Worm (Caenorhabditis elegans) whole organism, L1 larva: ENCODE data around the gene F55A4.13.

Source experiments
- C16A3.4 ChIP-seq: fragments of 150-350 bp; optimal IDR thresholded peaks from 2 replicates; lab custom pipeline; 2014; ENCODE audit warnings: missing biosample characterization, missing genetic modification characterization
- C34B4.2 ChIP-seq: sonication (generic microtip); optimal IDR thresholded peaks from 2 replicates; lab custom pipeline; 2017; ENCODE audit warnings: mild to moderate bottlenecking, missing genetic modification characterization, missing compliant biosample characterization
- aha-1 ChIP-seq: fragments of 150-350 bp; optimal IDR thresholded peaks from 2 replicates; lab custom pipeline; 2014; ENCODE audit warnings: missing biosample characterization, missing genetic modification characterization
- alr-1 ChIP-seq: fragments of 200-800 bp; sonication (Bioruptor generic); optimal IDR thresholded peaks from 2 replicates; lab custom pipeline; 2018; ENCODE audit warnings: borderline replicate concordance, mild to moderate bottlenecking, missing genetic modification characterization, missing compliant biosample characterization
- ceh-8 ChIP-seq: fragments of 200-800 bp; sonication (Bioruptor generic); optimal IDR thresholded peaks from 2 replicates; lab custom pipeline; 2018; ENCODE audit warnings: mild to moderate bottlenecking, missing genetic modification characterization, moderate library complexity, missing compliant biosample characterization
- ceh-82 ChIP-seq, 3 experiments: fragments of 150-350 bp in 1 of 3; sonication (generic microtip) in 2 of 3; optimal IDR thresholded peaks; 2 replicates each; lab custom pipeline; 2014 to 2017; ENCODE audit warnings: missing biosample characterization in 3 of 3, missing genetic modification characterization in 3 of 3
- ceh-88 ChIP-seq: fragments of 200-800 bp; sonication (Bioruptor generic); IDR thresholded peaks from 2 replicates; pipeline ENCODE4 v1.3.6; 2022; ENCODE audit warnings: missing genetic modification characterization, missing compliant biosample characterization
- ces-1 ChIP-seq: fragments of 150-350 bp; optimal IDR thresholded peaks from 2 replicates; lab custom pipeline; 2014; ENCODE audit warnings: missing biosample characterization, missing genetic modification reagents, missing genetic modification characterization
- dsc-1 ChIP-seq: sonication (generic microtip); optimal IDR thresholded peaks from 2 replicates; lab custom pipeline; 2016; ENCODE audit warnings: mild to moderate bottlenecking, missing genetic modification characterization, missing compliant biosample characterization
- efl-1 ChIP-seq, 4 experiments: fragments of 150-350 bp; optimal IDR thresholded peaks in 3 of 4; peaks in 1 of 4; 1 replicate in 1 of 4; 2 replicates in 3 of 4; lab custom pipeline; 2014; ENCODE audit warnings: missing biosample characterization in 2 of 4, missing genetic modification characterization in 2 of 4, missing genetic modification reagents in 2 of 4
- egl-13 ChIP-seq: sonication (generic microtip); optimal IDR thresholded peaks from 2 replicates; lab custom pipeline; 2016; ENCODE audit warnings: missing genotype, missing genetic modification reagents, missing genetic modification characterization, missing compliant biosample characterization
- ets-5 ChIP-seq: fragments of 200-800 bp; sonication (Bioruptor generic); IDR thresholded peaks from 2 replicates; pipeline ENCODE4 v1.3.6; 2022; ENCODE audit warnings: missing genetic modification characterization, missing compliant biosample characterization
- fkh-10 ChIP-seq: sonication (generic microtip); optimal IDR thresholded peaks from 2 replicates; lab custom pipeline; 2017; ENCODE audit warnings: missing biosample characterization, missing genetic modification reagents, missing genetic modification characterization
- fkh-8 ChIP-seq: sonication (generic microtip); optimal IDR thresholded peaks from 2 replicates; lab custom pipeline; 2016; ENCODE audit warnings: mild to moderate bottlenecking, missing genetic modification characterization, missing compliant biosample characterization
- hlh-4 ChIP-seq: sonication (generic microtip); optimal IDR thresholded peaks from 2 replicates; lab custom pipeline; 2016; ENCODE audit warnings: mild to moderate bottlenecking, missing genetic modification characterization, missing compliant biosample characterization
- irx-1 ChIP-seq: sonication (generic microtip); optimal IDR thresholded peaks from 2 replicates; lab custom pipeline; 2016; ENCODE audit warnings: missing genetic modification characterization, missing compliant biosample characterization
- jun-1 ChIP-seq: fragments of 150-350 bp; optimal IDR thresholded peaks from 2 replicates; lab custom pipeline; 2014; ENCODE audit warnings: missing biosample characterization, missing genetic modification reagents, missing genetic modification characterization
- lin-14 ChIP-seq: fragments of 200-800 bp; sonication (Bioruptor generic); optimal IDR thresholded peaks from 2 replicates; lab custom pipeline; 2018; ENCODE audit warnings: mild to moderate bottlenecking, missing genetic modification characterization, moderate library complexity, missing compliant biosample characterization
- lin-35 ChIP-seq, 2 experiments: fragments of 150-350 bp; optimal IDR thresholded peaks; 2 replicates each; lab custom pipeline; 2014; ENCODE audit warnings: missing biosample characterization in 2 of 2, missing genetic modification characterization in 2 of 2, missing genetic modification reagents in 2 of 2
- lsy-2 ChIP-seq, 2 experiments: fragments of 150-350 bp; optimal IDR thresholded peaks; 2 replicates each; lab custom pipeline; 2014; ENCODE audit warnings: missing biosample characterization in 2 of 2, missing genetic modification characterization in 2 of 2
- mdl-1 ChIP-seq, 2 experiments: fragments of 150-350 bp; optimal IDR thresholded peaks; 2 replicates each; lab custom pipeline; 2014 to 2017; ENCODE audit warnings: missing biosample characterization in 2 of 2, missing genetic modification characterization in 2 of 2, inconsistent platforms in 1 of 2
- mef-2 ChIP-seq: fragments of 150-350 bp; optimal IDR thresholded peaks from 2 replicates; lab custom pipeline; 2014; ENCODE audit warnings: missing biosample characterization, missing genetic modification characterization
- mep-1 ChIP-seq: fragments of 150-350 bp; optimal IDR thresholded peaks from 2 replicates; lab custom pipeline; 2014; ENCODE audit warnings: missing biosample characterization, missing genetic modification characterization
- nhr-12 ChIP-seq: sonication (generic microtip); optimal IDR thresholded peaks from 2 replicates; lab custom pipeline; 2017; ENCODE audit warnings: missing biosample characterization, missing genetic modification characterization
- nhr-19 ChIP-seq: fragments of 200-800 bp; sonication (Bioruptor generic); conservative IDR thresholded peaks from 2 replicates; pipeline ENCODE4 v1.3.6; 2022; ENCODE audit warnings: missing genetic modification characterization, missing compliant biosample characterization
- nhr-28 ChIP-seq: fragments of 150-350 bp; optimal IDR thresholded peaks from 2 replicates; lab custom pipeline; 2014; ENCODE audit warnings: missing biosample characterization, missing genetic modification characterization
- nhr-47 ChIP-seq: sonication (generic microtip); optimal IDR thresholded peaks from 2 replicates; lab custom pipeline; 2016; ENCODE audit warnings: mild to moderate bottlenecking, missing genetic modification characterization, moderate library complexity, missing compliant biosample characterization
- nhr-71 ChIP-seq: sonication (generic microtip); optimal IDR thresholded peaks from 2 replicates; lab custom pipeline; 2016; ENCODE audit warnings: mild to moderate bottlenecking, missing genetic modification characterization, moderate library complexity, missing compliant biosample characterization
- nhr-76 ChIP-seq: sonication (generic microtip); optimal IDR thresholded peaks from 2 replicates; lab custom pipeline; 2017; ENCODE audit warnings: missing biosample characterization, missing genetic modification characterization
- nhr-77 ChIP-seq: fragments of 150-350 bp; optimal IDR thresholded peaks from 2 replicates; lab custom pipeline; 2014; ENCODE audit warnings: missing biosample characterization, missing genetic modification characterization
- nhr-84 ChIP-seq: sonication (generic microtip); optimal IDR thresholded peaks from 2 replicates; lab custom pipeline; 2017; ENCODE audit warnings: missing biosample characterization, missing genetic modification characterization
- pax-3 ChIP-seq: fragments of 200-800 bp; sonication (Bioruptor generic); optimal IDR thresholded peaks from 2 replicates; lab custom pipeline; 2018; ENCODE audit warnings: mild to moderate bottlenecking, missing genetic modification characterization, moderate library complexity, missing compliant biosample characterization
- pqm-1 ChIP-seq: sonication (generic microtip); optimal IDR thresholded peaks from 3 replicates; lab custom pipeline; 2017; ENCODE audit warnings: missing biosample characterization, missing genetic modification characterization
- rnt-1 ChIP-seq: sonication (generic microtip); optimal IDR thresholded peaks from 2 replicates; lab custom pipeline; 2016; ENCODE audit warnings: mild to moderate bottlenecking, missing genetic modification characterization, moderate library complexity, missing compliant biosample characterization
- skn-1 ChIP-seq: fragments of 150-350 bp; optimal IDR thresholded peaks from 2 replicates; lab custom pipeline; 2014; ENCODE audit warnings: missing biosample characterization, missing genetic modification characterization
- snpc-4 ChIP-seq: fragments of 150-350 bp; optimal IDR thresholded peaks from 2 replicates; lab custom pipeline; 2014; ENCODE audit warnings: missing biosample characterization, missing genetic modification characterization
- snu-23 ChIP-seq: sonication (generic microtip); optimal IDR thresholded peaks from 2 replicates; lab custom pipeline; 2016; ENCODE audit warnings: missing genetic modification characterization, missing compliant biosample characterization
- sup-37 ChIP-seq: fragments of 200-800 bp; sonication (Bioruptor generic); optimal IDR thresholded peaks from 2 replicates; lab custom pipeline; 2018; ENCODE audit warnings: mild to moderate bottlenecking, missing genetic modification characterization, missing compliant biosample characterization
- swsn-7 ChIP-seq: sonication (generic microtip); optimal IDR thresholded peaks from 2 replicates; lab custom pipeline; 2016; ENCODE audit warnings: missing genetic modification characterization, missing compliant biosample characterization
- tbx-2 ChIP-seq: sonication (generic microtip); optimal IDR thresholded peaks from 2 replicates; lab custom pipeline; 2016; ENCODE audit warnings: missing genetic modification characterization, missing compliant biosample characterization
- tlp-1 ChIP-seq: fragments of 150-350 bp; optimal IDR thresholded peaks from 2 replicates; lab custom pipeline; 2014; ENCODE audit warnings: missing biosample characterization, missing genetic modification characterization
- unc-30 ChIP-seq: sonication (generic microtip); optimal IDR thresholded peaks from 2 replicates; lab custom pipeline; 2017; ENCODE audit warnings: missing biosample characterization, missing genetic modification characterization
- unc-62 ChIP-seq: fragments of 150-350 bp; optimal IDR thresholded peaks from 2 replicates; lab custom pipeline; 2014; ENCODE audit warnings: missing biosample characterization, missing genetic modification reagents, missing genetic modification characterization
- unc-86 ChIP-seq: sonication (generic microtip); optimal IDR thresholded peaks from 2 replicates; lab custom pipeline; 2016; ENCODE audit warnings: missing genetic modification characterization, missing compliant biosample characterization
- vab-15 ChIP-seq: sonication (generic microtip); optimal IDR thresholded peaks from 2 replicates; lab custom pipeline; 2017; ENCODE audit warnings: missing genotype, mild to moderate bottlenecking, missing genetic modification characterization, missing compliant biosample characterization
- xbp-1 ChIP-seq: sonication (generic microtip); optimal IDR thresholded peaks from 2 replicates; lab custom pipeline; 2016; ENCODE audit warnings: missing genetic modification characterization, missing compliant biosample characterization
- ztf-11 ChIP-seq, 2 experiments: sonication (generic microtip); optimal IDR thresholded peaks; 2 replicates each; lab custom pipeline; 2016 to 2017; ENCODE audit warnings: missing genetic modification characterization in 2 of 2, missing biosample characterization in 1 of 2, missing compliant biosample characterization in 1 of 2
- ztf-4 ChIP-seq: fragments of 150-350 bp; optimal IDR thresholded peaks from 2 replicates; lab custom pipeline; 2014; ENCODE audit warnings: missing biosample characterization, missing genetic modification characterization

Gene F55A4.13

DNA sequence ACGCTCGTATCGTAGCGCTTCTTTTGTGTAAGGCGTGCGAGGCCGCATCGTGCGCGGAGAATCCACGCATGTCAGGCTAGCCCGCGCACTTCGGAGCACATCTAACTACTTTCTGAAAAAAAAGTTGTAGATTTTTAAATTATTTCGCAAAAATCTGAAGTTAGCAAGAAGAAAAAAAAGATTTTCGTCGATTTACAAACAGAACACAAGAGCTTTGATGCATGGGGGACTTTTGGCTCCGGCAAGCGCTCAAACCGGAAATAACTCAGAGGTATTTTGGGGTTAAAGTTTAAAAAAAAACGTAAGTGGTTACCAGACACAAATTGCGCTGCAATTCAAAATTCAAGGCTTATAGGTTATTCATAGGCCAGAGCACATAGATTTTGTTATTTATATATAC is at the start of gene F55A4.13, which contains the start of gene nlf-1:
Gene F55A4.13 (minus strand): TSS at position 101 of the 400 bp plus-strand sequence.
Gene nlf-1 (minus strand): TSS at position 112 of the 400 bp plus-strand sequence.
- TF ChIP-seq unc-62 (no peak), ces-1 (no peak), alr-1 (tag; lab: Kevin White, UChicago) (no peak), nhr-71 (tag; lab: Kevin White, UChicago) (no peak), ceh-88 (GFP tag; lab: Robert Waterston, UW) (no peak), mef-2 (no peak), C34B4.2 (tag; lab: Kevin White, UChicago) (no peak), jun-1 (tag; lab: Kevin White, UChicago) (no peak), tlp-1 (tag; lab: Kevin White, UChicago) (no peak), C16A3.4 (tag; lab: Kevin White, UChicago) (no peak), nhr-19 (GFP tag; lab: Robert Waterston, UW) (no peak), hlh-4 (tag; lab: Kevin White, UChicago) (no peak), efl-1 (optimal IDR thresholded peaks at IDR 0.05; lab: Kevin White, UChicago) (no peak), efl-1 (GFP tag; optimal IDR thresholded peaks at IDR 0.05 in 1 of 2; lab: Kevin White, UChicago) (no peak), mdl-1 (tag; optimal IDR thresholded peaks at IDR 0.05; lab: Kevin White, UChicago) (no peak), nhr-28 (tag; lab: Kevin White, UChicago) (no peak), nhr-77 (tag; lab: Kevin White, UChicago) (no peak), ceh-8 (GFP tag; lab: Kevin White, UChicago) (no peak), aha-1 (tag; lab: Kevin White, UChicago) (no peak)

DNA sequence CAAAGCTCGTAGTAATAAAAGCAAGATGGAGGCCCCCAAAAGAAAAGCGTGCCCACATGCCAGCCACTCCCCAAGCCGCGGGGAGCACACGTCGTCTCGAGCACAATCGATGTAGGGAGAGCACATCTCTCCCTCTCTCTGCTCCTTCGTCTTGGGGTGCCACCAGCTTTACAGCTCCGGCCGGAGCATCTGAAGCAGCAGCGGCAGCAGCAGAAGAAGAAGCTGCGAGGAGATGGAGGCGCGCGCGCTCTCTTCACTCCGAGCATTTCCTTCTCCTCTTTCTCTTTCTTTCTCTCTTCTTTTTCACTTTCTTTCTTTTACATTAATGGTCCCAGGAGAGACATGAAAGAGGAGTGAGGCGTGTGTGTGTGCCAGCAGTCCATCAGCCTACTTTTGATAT is 46.7 kb upstream of the F55A4.13 start:
- TF ChIP-seq nhr-84 (no peak), C16A3.4 (tag; lab: Kevin White, UChicago) (no peak), unc-86 (tag; lab: Kevin White, UChicago) (peak; percentile 57), mdl-1 (tag; optimal IDR thresholded peaks at IDR 0.05; lab: Kevin White, UChicago) (peak in 1 of 2 experiments; percentile 31), nhr-12 (tag; lab: Kevin White, UChicago) (no peak), fkh-8 (tag; lab: Kevin White, UChicago) (peak; percentile 66), lin-35 (GFP tag; optimal IDR thresholded peaks at IDR 0.05; lab: Kevin White, UChicago) (peak in 1 of 2 experiments; percentile 35), nhr-71 (tag; lab: Kevin White, UChicago) (peak; percentile 77), ztf-11 (tag; optimal IDR thresholded peaks at IDR 0.05; lab: Kevin White, UChicago) (peak in 1 of 2 experiments; percentile 17), swsn-7 (tag; lab: Kevin White, UChicago) (peak; percentile 62), rnt-1 (peak; percentile 64), xbp-1 (tag; lab: Kevin White, UChicago) (peak; percentile 21), pax-3 (tag; lab: Kevin White, UChicago) (no peak), ceh-88 (GFP tag; lab: Robert Waterston, UW) (no peak), dsc-1 (peak; percentile 73), nhr-76 (tag; lab: Kevin White, UChicago) (no peak), mef-2 (peak; percentile 24), unc-30 (no peak), ceh-82 (tag; optimal IDR thresholded peaks at IDR 0.05; lab: Kevin White, UChicago) (peak; percentile 4 to 51 (median 43)), lin-14 (GFP tag; lab: Kevin White, UChicago) (peak; percentile 91), egl-13 (tag; lab: Kevin White, UChicago) (peak; percentile 36), snpc-4 (tag; lab: Kevin White, UChicago) (no peak), ztf-4 (tag; lab: Kevin White, UChicago) (peak; percentile 22), irx-1 (tag; lab: Kevin White, UChicago) (peak; percentile 23), sup-37 (GFP tag; lab: Kevin White, UChicago) (no peak), jun-1 (tag; lab: Kevin White, UChicago) (peak; percentile 11), ceh-8 (GFP tag; lab: Kevin White, UChicago) (peak; percentile 66), tbx-2 (peak; percentile 68), efl-1 (optimal IDR thresholded peaks at IDR 0.05; lab: Kevin White, UChicago) (peak in 1 of 2 experiments; percentile 20), efl-1 (GFP tag; optimal IDR thresholded peaks at IDR 0.05 in 1 of 2; lab: Kevin White, UChicago) (peak in 1 of 2 experiments; percentile 92), skn-1 (tag; lab: Kevin White, UChicago) (peak; percentile 86), nhr-19 (GFP tag; lab: Robert Waterston, UW) (peak; percentile 44), ets-5 (GFP tag; lab: Robert Waterston, UW) (no peak), snu-23 (GFP tag; lab: Kevin White, UChicago) (peak; percentile 65), C34B4.2 (tag; lab: Kevin White, UChicago) (no peak), vab-15 (no peak), lsy-2 (tag; optimal IDR thresholded peaks at IDR 0.05; lab: Kevin White, UChicago) (peak in 1 of 2 experiments; percentile 49), pqm-1 (tag; lab: Kevin White, UChicago) (no peak), fkh-10 (GFP tag; lab: Kevin White, UChicago) (peak; percentile 79), mep-1 (peak; percentile 42), nhr-47 (tag; lab: Kevin White, UChicago) (peak; percentile 70), ces-1 (no peak)
